Worm (Caenorhabditis elegans): ENCODE measurements around the gene elo-3.

elo-3 gene

DNA sequence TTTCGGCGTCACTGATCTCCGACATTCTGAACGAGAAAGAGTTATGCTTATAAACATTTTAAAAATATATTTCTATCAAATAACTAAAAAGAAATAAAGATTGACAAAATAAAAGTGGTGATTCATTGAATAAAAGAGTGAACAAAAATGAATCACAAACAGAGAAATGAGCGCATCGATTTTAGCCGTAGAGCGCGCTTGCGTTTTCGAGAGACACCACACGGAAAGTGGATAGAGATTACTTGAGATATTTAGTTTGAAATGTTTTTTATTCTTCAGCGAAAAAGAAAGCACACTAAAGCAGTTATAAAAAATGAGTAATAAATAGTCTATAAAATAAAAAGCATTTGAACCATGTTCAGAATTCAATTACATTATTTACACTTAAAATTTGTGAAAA, 7.3 kb upstream of the elo-3 start, which contains the start of gene cap-1 (continued):
- peak; percentile 5 for TF ChIP-seq mab-5 (tag; optimal IDR thresholded peaks at IDR 0.05)

DNA sequence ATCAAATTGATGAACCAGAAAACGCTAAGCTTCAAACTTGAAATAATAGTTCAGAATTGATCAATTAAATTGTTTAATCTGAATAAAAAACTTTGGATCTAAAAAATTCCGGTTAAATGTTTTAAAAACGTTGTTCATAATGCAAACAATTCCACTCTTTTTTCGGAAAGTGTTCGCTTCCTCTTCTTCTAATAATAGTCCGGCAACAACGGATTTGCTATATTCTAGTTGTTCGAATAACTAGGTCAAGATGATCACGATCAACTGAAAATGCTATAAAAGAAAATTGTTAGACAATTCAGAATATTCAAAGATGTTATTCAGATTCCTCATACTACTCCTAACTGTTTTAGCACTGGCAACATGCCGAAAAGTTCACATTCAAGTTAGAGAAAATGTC, 6.6 kb upstream of the elo-3 start, which contains the start of gene D2024.4:
Gene D2024.4, plus strand, starts transcription at position 301 of the 400 bp plus-strand sequence.
- TF ChIP-seq ztf-1 (GFP tag; conservative IDR thresholded peaks at IDR 0.05) (no peak), nhr-25 (tag; optimal IDR thresholded peaks at IDR 0.05) (no peak), lin-13 (GFP tag; optimal IDR thresholded peaks at IDR 0.05) (no peak), mdl-1 (tag; optimal IDR thresholded peaks at IDR 0.05) (no peak), skn-1 (tag; optimal IDR thresholded peaks at IDR 0.05) (no peak), zag-1 (tag; optimal IDR thresholded peaks at IDR 0.05) (no peak), gmeb-1 (tag; optimal IDR thresholded peaks at IDR 0.05) (no peak), sma-9 (GFP tag; optimal IDR thresholded peaks at IDR 0.05) (no peak), sma-9 (tag; optimal IDR thresholded peaks at IDR 0.05) (no peak), dmd-4 (tag; optimal IDR thresholded peaks at IDR 0.05) (no peak), elt-3 (tag; optimal IDR thresholded peaks at IDR 0.05) (no peak), unc-39 (tag; optimal IDR thresholded peaks at IDR 0.05) (no peak), nhr-11 (tag; optimal IDR thresholded peaks at IDR 0.05) (no peak), blmp-1 (tag; optimal IDR thresholded peaks at IDR 0.05; ENCODE audit: insufficient read depth) (no peak), unc-62 (GFP tag; optimal IDR thresholded peaks at IDR 0.05) (no peak), sem-4 (tag; optimal IDR thresholded peaks at IDR 0.05) (no peak), nhr-21 (tag; optimal IDR thresholded peaks at IDR 0.05) (no peak), peb-1 (tag; optimal IDR thresholded peaks at IDR 0.05) (no peak), ztf-4 (tag; optimal IDR thresholded peaks at IDR 0.05) (no peak)

DNA sequence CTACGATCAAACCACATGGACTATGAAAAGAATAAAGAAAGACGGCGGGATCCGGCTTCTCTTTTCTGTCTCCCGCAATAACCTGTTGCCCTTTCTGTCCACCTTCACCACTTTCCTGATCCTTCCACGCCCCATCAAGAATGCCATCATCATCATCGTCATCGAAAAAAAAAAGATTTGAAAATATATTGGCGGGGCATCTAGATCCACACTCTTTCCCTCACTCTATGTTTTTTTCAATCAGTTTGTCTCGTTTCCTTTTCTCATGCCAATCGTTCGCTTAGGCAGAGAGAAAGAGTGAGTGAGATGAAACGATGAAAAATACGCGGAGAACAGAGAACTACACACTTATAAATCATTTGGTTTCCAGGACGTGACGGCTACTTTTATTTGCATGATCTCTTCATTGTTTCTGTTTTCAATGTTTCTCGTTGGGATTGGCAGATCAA, 3.9 kb upstream of the elo-3 start:
- peak; percentile 40 for TF ChIP-seq C34F6.9 (tag; optimal IDR thresholded peaks at IDR 0.05)
- TF ChIP-seq lsy-2 (tag; optimal IDR thresholded peaks at IDR 0.05) = peak in 1 of 2 experiments; percentile 23
- no peak for TF ChIP-seq nhr-129 (tag; optimal IDR thresholded peaks at IDR 0.05)
- TF ChIP-seq lin-11 (tag; optimal IDR thresholded peaks at IDR 0.05) = no peak
- TF ChIP-seq nhr-21 (tag; optimal IDR thresholded peaks at IDR 0.05) = no peak
- TF ChIP-seq sma-3 (GFP tag; optimal IDR thresholded peaks at IDR 0.05) = no peak
- no peak for TF ChIP-seq ztf-1 (GFP tag; conservative IDR thresholded peaks at IDR 0.05)
- no peak for TF ChIP-seq skn-1 (tag; optimal IDR thresholded peaks at IDR 0.05)
- no peak for TF ChIP-seq nhr-23 (tag; optimal IDR thresholded peaks at IDR 0.05)
- no peak for TF ChIP-seq mbf-1 (tag; optimal IDR thresholded peaks at IDR 0.05)
- TF ChIP-seq unc-62 (GFP tag; optimal IDR thresholded peaks at IDR 0.05) = no peak
- TF ChIP-seq R02D3.7 (tag; optimal IDR thresholded peaks at IDR 0.05) = no peak
- no peak for TF ChIP-seq crh-2 (tag; optimal IDR thresholded peaks at IDR 0.05)
- TF ChIP-seq Y55F3AM.14 (GFP tag; optimal IDR thresholded peaks at IDR 0.05) = no peak
- TF ChIP-seq nhr-25 (tag; optimal IDR thresholded peaks at IDR 0.05) = no peak
- TF ChIP-seq elt-3 (tag; optimal IDR thresholded peaks at IDR 0.05) = no peak
- peak; percentile 21 for TF ChIP-seq lin-39 (tag; optimal IDR thresholded peaks at IDR 0.05)
- TF ChIP-seq elt-1 (tag; optimal IDR thresholded peaks at IDR 0.05) = no peak
- no peak for TF ChIP-seq nhr-10 (tag; optimal IDR thresholded peaks at IDR 0.05)
- TF ChIP-seq unc-39 (tag; optimal IDR thresholded peaks at IDR 0.05) = no peak
- TF ChIP-seq alr-1 (tag; optimal IDR thresholded peaks at IDR 0.05) = no peak
- no peak for TF ChIP-seq lin-13 (GFP tag; optimal IDR thresholded peaks at IDR 0.05)
- no peak for TF ChIP-seq nhr-237 (tag; optimal IDR thresholded peaks at IDR 0.05)
- no peak for TF ChIP-seq peb-1 (tag; optimal IDR thresholded peaks at IDR 0.05)
- TF ChIP-seq F13H6.1 (tag; optimal IDR thresholded peaks at IDR 0.05) = peak; percentile 23
- TF ChIP-seq egl-27 (tag; optimal IDR thresholded peaks at IDR 0.05) = no peak
- TF ChIP-seq ceh-82 (tag; optimal IDR thresholded peaks at IDR 0.05) = no peak
- no peak for TF ChIP-seq snpc-4 (tag; optimal IDR thresholded peaks at IDR 0.05)
- no peak for TF ChIP-seq ama-1 (optimal IDR thresholded peaks at IDR 0.05)
- TF ChIP-seq nhr-6 (tag; optimal IDR thresholded peaks at IDR 0.05) = no peak
- TF ChIP-seq zag-1 (tag; optimal IDR thresholded peaks at IDR 0.05) = no peak
- TF ChIP-seq nhr-77 (tag; optimal IDR thresholded peaks at IDR 0.05) = no peak
- no peak for TF ChIP-seq ztf-11 (tag; optimal IDR thresholded peaks at IDR 0.05)
- TF ChIP-seq nhr-11 (tag; optimal IDR thresholded peaks at IDR 0.05) = no peak
- TF ChIP-seq ztf-4 (tag; optimal IDR thresholded peaks at IDR 0.05) = no peak
- peak in 1 of 2 experiments; percentile 38 for TF ChIP-seq mdl-1 (tag; optimal IDR thresholded peaks at IDR 0.05)
- peak; percentile 77 for TF ChIP-seq mab-5 (tag; optimal IDR thresholded peaks at IDR 0.05)
- TF ChIP-seq ZK546.5 (tag; optimal IDR thresholded peaks at IDR 0.05) = no peak
- no peak for TF ChIP-seq sem-4 (tag; optimal IDR thresholded peaks at IDR 0.05)
- TF ChIP-seq blmp-1 (tag; optimal IDR thresholded peaks at IDR 0.05; ENCODE audit: insufficient read depth) = no peak
- TF ChIP-seq unc-55 (GFP tag; optimal IDR thresholded peaks at IDR 0.05) = peak; percentile 56
- TF ChIP-seq fos-1 (tag; optimal IDR thresholded peaks at IDR 0.05) = no peak
- TF ChIP-seq nhr-12 (tag; optimal IDR thresholded peaks at IDR 0.05) = no peak
